Worm (Caenorhabditis elegans) whole organism, L3 larva: Measurements from ENCODE around the gene cpar-1.

ENCODE experiments used
- aly-2 ChIP-seq: fragments of 150-350 bp; optimal IDR thresholded peaks from 2 replicates; lab custom pipeline; 2014; ENCODE audit warnings: missing biosample characterization, missing genetic modification characterization
- fkh-10 ChIP-seq: sonication (generic microtip); optimal IDR thresholded peaks from 2 replicates; lab custom pipeline; 2017; ENCODE audit warnings: missing biosample characterization, missing genetic modification reagents, missing genetic modification characterization
- fos-1 ChIP-seq: fragments of 150-350 bp; optimal IDR thresholded peaks from 2 replicates; lab custom pipeline; 2014; ENCODE audit warnings: missing biosample characterization, missing genetic modification characterization
- hmg-11 ChIP-seq: sonication (generic microtip); optimal IDR thresholded peaks from 2 replicates; lab custom pipeline; 2016; ENCODE audit warnings: missing genetic modification characterization, missing compliant biosample characterization
- nhr-28 ChIP-seq: fragments of 150-350 bp; optimal IDR thresholded peaks from 2 replicates; lab custom pipeline; 2014; ENCODE audit warnings: missing biosample characterization, missing genetic modification characterization
- unc-39 ChIP-seq: sonication (generic microtip); optimal IDR thresholded peaks from 4 replicates; lab custom pipeline; 2017; ENCODE audit warnings: missing biosample characterization, missing genetic modification characterization

DNA sequence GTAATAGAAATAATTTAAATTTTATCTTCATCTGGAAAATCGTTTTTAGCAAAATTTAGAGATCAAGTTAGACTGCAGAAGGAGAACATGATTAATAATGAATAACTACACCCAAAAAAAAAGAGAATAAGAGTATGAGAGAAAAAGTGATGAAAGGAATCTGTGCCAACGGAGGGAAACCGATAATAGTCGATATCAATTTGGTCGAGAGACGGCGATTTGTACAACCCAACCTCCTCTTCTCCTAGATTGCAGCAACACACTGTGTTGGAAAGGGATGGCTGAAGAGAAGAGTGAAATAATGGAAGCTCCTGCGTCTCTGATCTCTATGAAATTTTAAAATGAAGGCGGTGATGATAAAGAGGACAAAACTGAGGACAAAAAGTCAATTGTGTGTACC is 40.6 kb downstream of the cpar-1 start:
- no peak for TF ChIP-seq fos-1 (tag; lab: Kevin White, UChicago)
- no peak for TF ChIP-seq unc-39 (tag; lab: Kevin White, UChicago)
- TF ChIP-seq hmg-11 (tag; lab: Kevin White, UChicago): no peak
- TF ChIP-seq fkh-10 (GFP tag; lab: Kevin White, UChicago): no peak
- no peak for TF ChIP-seq aly-2 (tag; lab: Kevin White, UChicago)
- no peak for TF ChIP-seq nhr-28 (tag; lab: Kevin White, UChicago)
